Worm (Caenorhabditis elegans): ENCODE results near the gene cca-1.
A peak's percentile ranks its signal among the peaks of the same experiment; 100 is the strongest.

DNA sequence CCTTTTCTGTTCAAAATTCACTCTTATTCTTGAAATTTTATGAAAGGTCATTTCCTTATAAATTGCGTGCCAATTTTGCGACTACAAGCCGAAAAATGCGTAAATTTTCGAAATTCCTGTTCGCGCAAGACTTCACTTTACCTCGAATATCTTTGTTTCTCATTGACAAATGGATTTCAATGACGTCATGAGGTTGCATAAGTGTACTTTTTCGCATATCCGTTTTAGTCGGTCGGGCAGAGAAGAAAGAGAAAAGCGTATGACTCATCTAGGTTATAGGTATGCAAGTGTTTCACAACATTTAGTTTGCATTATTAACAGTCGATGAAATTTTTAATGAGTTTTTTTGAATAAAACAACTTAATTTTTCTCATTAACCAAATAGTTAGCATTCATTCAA lies 40.3 kb upstream of the cca-1 start:
- TF ChIP-seq lin-15B (tag; optimal IDR thresholded peaks at IDR 0.05): no peak
- no peak for TF ChIP-seq unc-130 (tag; optimal IDR thresholded peaks at IDR 0.05)
- peak; percentile 78 for TF ChIP-seq blmp-1 (tag; optimal IDR thresholded peaks at IDR 0.05)
- TF ChIP-seq nhr-12 (tag; optimal IDR thresholded peaks at IDR 0.05): no peak
- no peak for TF ChIP-seq fos-1 (tag; optimal IDR thresholded peaks at IDR 0.05)
- no peak for TF ChIP-seq tlp-1 (tag; optimal IDR thresholded peaks at IDR 0.05)
- TF ChIP-seq ama-1 (optimal IDR thresholded peaks at IDR 0.05): no peak
- no peak for TF ChIP-seq Y116A8C.19 (tag; optimal IDR thresholded peaks at IDR 0.05; ENCODE audit: borderline replicate concordance)
- TF ChIP-seq nhr-77 (tag; optimal IDR thresholded peaks at IDR 0.05): no peak
- TF ChIP-seq efl-3 (GFP tag; optimal IDR thresholded peaks at IDR 0.05): no peak
- no peak for TF ChIP-seq C34B4.2 (tag; optimal IDR thresholded peaks at IDR 0.05)
- no peak for TF ChIP-seq unc-62 (GFP tag; optimal IDR thresholded peaks at IDR 0.05)
- TF ChIP-seq nhr-237 (tag; optimal IDR thresholded peaks at IDR 0.05): no peak

All from whole organism, L1 larva.